Worm (Caenorhabditis elegans): ENCODE results near the gene K06B9.6.

K06B9.6 gene

ce11 chrIV:4216099-4216894 is 19.7 kb upstream of the K06B9.6 start (continued):
- no peak for TF ChIP-seq unc-62 (GFP tag; optimal IDR thresholded peaks at IDR 0.05)

ce11 chrIV:4215349-4215748 is 18.7 kb upstream of the K06B9.6 start:
- TF ChIP-seq nhr-71 (tag; optimal IDR thresholded peaks at IDR 0.05), result peak; percentile 78
- no peak for TF ChIP-seq ceh-8 (GFP tag; optimal IDR thresholded peaks at IDR 0.05)
- TF ChIP-seq dpl-1 (GFP tag; optimal IDR thresholded peaks at IDR 0.05), result peak in 2 of 3 experiments; percentile 24 to 45
- TF ChIP-seq unc-130 (tag; optimal IDR thresholded peaks at IDR 0.05), result no peak
- TF ChIP-seq skn-1 (tag; optimal IDR thresholded peaks at IDR 0.05), result peak; percentile 100
- peak; percentile 7 for TF ChIP-seq pax-3 (tag; optimal IDR thresholded peaks at IDR 0.05)
- peak; percentile 51 for TF ChIP-seq C16A3.4 (tag; optimal IDR thresholded peaks at IDR 0.05)
- no peak for TF ChIP-seq snpc-4 (tag; optimal IDR thresholded peaks at IDR 0.05)
- TF ChIP-seq ets-5 (GFP tag; IDR thresholded peaks at IDR 0.05), result no peak
- TF ChIP-seq C34B4.2 (tag; optimal IDR thresholded peaks at IDR 0.05), result no peak
- no peak for TF ChIP-seq C04F5.9 (tag; optimal IDR thresholded peaks at IDR 0.05)
- peak; percentile 54 for TF ChIP-seq swsn-7 (tag; optimal IDR thresholded peaks at IDR 0.05)
- no peak for TF ChIP-seq ceh-63 (GFP tag; optimal IDR thresholded peaks at IDR 0.05)
- no peak for TF ChIP-seq unc-30 (tag; optimal IDR thresholded peaks at IDR 0.05)
- TF ChIP-seq fkh-4 (tag; optimal IDR thresholded peaks at IDR 0.05; ENCODE audit: borderline replicate concordance), result no peak
- TF ChIP-seq nhr-90 (tag; optimal IDR thresholded peaks at IDR 0.05; ENCODE audit: poor library complexity), result peak; percentile 29
- peak; percentile 73 for TF ChIP-seq fkh-8 (tag; optimal IDR thresholded peaks at IDR 0.05)
- peak; percentile 62 for TF ChIP-seq nhr-47 (tag; optimal IDR thresholded peaks at IDR 0.05)
- no peak for TF ChIP-seq sox-4 (tag; optimal IDR thresholded peaks at IDR 0.05)
- TF ChIP-seq jun-1 (tag; optimal IDR thresholded peaks at IDR 0.05), result peak; percentile 11
- TF ChIP-seq lsy-2 (tag; optimal IDR thresholded peaks at IDR 0.05), result peak; percentile 63 to 89
- no peak for TF ChIP-seq irx-1 (tag; optimal IDR thresholded peaks at IDR 0.05)
- no peak for TF ChIP-seq hpl-2 (GFP tag; optimal IDR thresholded peaks at IDR 0.05)
- peak; percentile 78 for TF ChIP-seq mep-1 (tag; optimal IDR thresholded peaks at IDR 0.05)
- TF ChIP-seq ama-1 (optimal IDR thresholded peaks at IDR 0.05), result peak; percentile 63
- TF ChIP-seq efl-3 (GFP tag; optimal IDR thresholded peaks at IDR 0.05), result no peak
- TF ChIP-seq snu-23 (GFP tag; optimal IDR thresholded peaks at IDR 0.05), result peak; percentile 80
- no peak for TF ChIP-seq hlh-17 (GFP tag; optimal IDR thresholded peaks at IDR 0.05; ENCODE audit: borderline replicate concordance)
- no peak for TF ChIP-seq hlh-4 (tag; optimal IDR thresholded peaks at IDR 0.05)
- no peak for TF ChIP-seq pag-3 (tag; optimal IDR thresholded peaks at IDR 0.05; ENCODE audit: borderline replicate concordance, insufficient read depth)
- TF ChIP-seq ceh-88 (GFP tag; IDR thresholded peaks at IDR 0.05), result no peak
- no peak for TF ChIP-seq unc-62 (GFP tag; optimal IDR thresholded peaks at IDR 0.05)
- no peak for TF ChIP-seq zag-1 (tag; optimal IDR thresholded peaks at IDR 0.05)
- peak; percentile 21 to 61 (median 39) for TF ChIP-seq ceh-82 (tag; optimal IDR thresholded peaks at IDR 0.05)
- peak; percentile 32 for TF ChIP-seq tbx-2 (tag; optimal IDR thresholded peaks at IDR 0.05)
- peak; percentile 52 for TF ChIP-seq nhr-77 (tag; optimal IDR thresholded peaks at IDR 0.05)
- no peak for TF ChIP-seq zip-4 (GFP tag; optimal IDR thresholded peaks at IDR 0.05)
- no peak for TF ChIP-seq egl-27 (tag; optimal IDR thresholded peaks at IDR 0.05)
- TF ChIP-seq ztf-4 (tag; optimal IDR thresholded peaks at IDR 0.05), result peak; percentile 28
- peak; percentile 39 for TF ChIP-seq F16B12.6 (tag; optimal IDR thresholded peaks at IDR 0.05)
- peak; percentile 76 for TF ChIP-seq blmp-1 (tag; optimal IDR thresholded peaks at IDR 0.05)
- TF ChIP-seq nhr-11 (tag; optimal IDR thresholded peaks at IDR 0.05), result no peak
- no peak for TF ChIP-seq nhr-85 (tag)
- TF ChIP-seq pqm-1 (tag; optimal IDR thresholded peaks at IDR 0.05), result no peak
- TF ChIP-seq efl-1 (optimal IDR thresholded peaks at IDR 0.05), result peak; percentile 60 to 78
- TF ChIP-seq efl-1 (GFP tag; optimal IDR thresholded peaks at IDR 0.05 in 1 of 2), result peak; percentile 21 to 87
- TF ChIP-seq lin-14 (GFP tag; optimal IDR thresholded peaks at IDR 0.05), result peak; percentile 88
- TF ChIP-seq nhr-12 (tag; optimal IDR thresholded peaks at IDR 0.05), result no peak
- TF ChIP-seq egl-13 (tag; optimal IDR thresholded peaks at IDR 0.05), result no peak
- TF ChIP-seq lin-35 (GFP tag; optimal IDR thresholded peaks at IDR 0.05), result peak; percentile 49 to 68

All from whole organism, L1 larva.